Worm (Caenorhabditis elegans): Measurements from ENCODE around the gene cdh-8.

The cdh-8 gene

DNA sequence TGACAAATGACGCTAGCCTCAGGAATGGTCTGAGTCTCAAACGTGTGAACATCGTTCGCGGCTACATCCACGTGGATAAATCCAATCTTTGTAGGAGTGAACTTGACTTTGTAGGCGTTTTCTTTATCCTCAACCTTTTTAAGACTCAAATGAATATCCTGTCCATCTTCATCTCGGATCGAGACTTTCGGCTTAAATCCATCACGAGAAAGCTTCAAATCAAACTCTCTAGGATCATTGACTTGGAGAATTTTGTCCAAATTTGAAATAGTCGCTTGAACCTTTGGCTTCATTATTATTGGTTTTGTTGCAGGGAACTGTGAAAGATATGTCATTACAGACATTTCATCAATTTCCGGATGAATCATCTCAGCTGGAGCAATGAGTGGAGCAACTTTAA, 34.4 kb downstream of the cdh-8 start:
- TF ChIP-seq nhr-47 (tag; optimal IDR thresholded peaks at IDR 0.05), result no peak
- TF ChIP-seq ceh-82 (tag; optimal IDR thresholded peaks at IDR 0.05), result no peak
- no peak for TF ChIP-seq ceh-90 (tag; optimal IDR thresholded peaks at IDR 0.05)
- no peak for TF ChIP-seq nhr-85 (tag)

DNA sequence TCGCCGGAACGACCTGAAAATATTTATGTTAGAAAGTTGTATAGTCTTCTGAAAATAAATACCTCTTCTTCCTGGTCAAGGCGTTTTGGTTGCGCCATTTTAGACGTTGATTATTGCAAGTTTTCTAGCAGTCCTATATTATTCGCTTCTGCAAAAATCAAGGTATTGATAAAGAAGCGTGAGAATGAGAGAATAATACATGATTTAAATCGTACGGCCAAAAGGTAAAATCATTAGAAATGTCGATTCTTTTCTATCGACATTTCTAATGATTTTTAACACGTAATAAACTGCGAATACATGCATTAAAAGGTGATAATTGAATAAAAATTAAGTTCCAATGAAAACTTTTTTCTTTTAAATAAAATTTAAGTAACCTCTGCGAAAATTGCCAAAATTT, 36.3 kb downstream of the cdh-8 start, which contains the start of gene fln-1:
Gene fln-1 (minus strand): TSS at position 101 of the 400 bp plus-strand sequence.
- TF ChIP-seq mab-9 (GFP tag; IDR thresholded peaks at IDR 0.05) (no peak), nhr-19 (GFP tag; conservative IDR thresholded peaks at IDR 0.05) (no peak), efl-1 (optimal IDR thresholded peaks at IDR 0.05) (no peak), efl-1 (GFP tag; optimal IDR thresholded peaks at IDR 0.05 in 1 of 2) (peak in 1 of 2 experiments; percentile 48), nhr-84 (tag; optimal IDR thresholded peaks at IDR 0.05) (no peak), ztf-11 (tag; optimal IDR thresholded peaks at IDR 0.05) (no peak)

DNA sequence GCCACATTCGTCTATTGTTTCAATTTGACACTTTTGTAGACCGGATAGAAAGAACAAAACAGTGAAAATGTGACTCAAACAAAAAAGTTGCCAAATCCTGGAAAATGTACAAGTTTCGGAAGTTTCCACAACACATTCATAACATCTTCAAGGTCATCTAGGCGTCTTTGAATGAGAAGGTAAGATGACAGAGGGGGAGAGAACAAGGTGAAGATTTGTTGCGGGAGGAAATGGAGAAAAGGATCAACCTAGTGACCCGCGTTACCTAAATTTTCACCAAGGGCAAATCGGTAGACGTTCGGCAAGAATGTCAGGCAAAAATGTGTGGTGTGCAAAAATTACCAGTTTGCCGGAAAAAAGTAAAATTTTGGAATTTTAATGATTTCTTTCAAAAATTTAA, 38.2 kb downstream of the cdh-8 start:
- TF ChIP-seq efl-1 (optimal IDR thresholded peaks at IDR 0.05) (no peak), efl-1 (GFP tag; optimal IDR thresholded peaks at IDR 0.05 in 1 of 2) (peak in 1 of 2 experiments; percentile 80), blmp-1 (tag; optimal IDR thresholded peaks at IDR 0.05) (peak; percentile 70), lin-35 (GFP tag; optimal IDR thresholded peaks at IDR 0.05) (no peak), ama-1 (optimal IDR thresholded peaks at IDR 0.05) (no peak)

DNA sequence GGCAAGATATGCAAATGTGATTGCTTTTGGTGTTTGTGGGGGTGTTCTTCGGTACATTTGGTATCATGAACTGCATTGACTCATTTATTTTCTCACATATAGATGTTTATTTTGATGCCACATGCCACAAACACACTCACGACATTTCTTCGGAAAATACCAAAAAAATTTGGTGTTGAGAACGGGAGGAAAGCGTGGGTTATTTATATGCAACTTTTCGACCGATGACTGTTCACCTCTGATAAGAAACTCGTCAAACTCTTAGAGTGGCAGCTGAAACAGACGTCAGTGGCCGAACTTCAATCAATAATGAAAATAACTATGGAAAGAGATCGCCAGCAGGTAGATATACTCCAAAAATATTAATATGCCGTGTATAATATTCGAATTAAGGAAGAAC, 38.8 kb downstream of the cdh-8 start:
- TF ChIP-seq ztf-4 (tag; optimal IDR thresholded peaks at IDR 0.05), result no peak
- TF ChIP-seq efl-1 (optimal IDR thresholded peaks at IDR 0.05), result no peak
- peak in 1 of 2 experiments; percentile 53 for TF ChIP-seq efl-1 (GFP tag; optimal IDR thresholded peaks at IDR 0.05 in 1 of 2)

DNA sequence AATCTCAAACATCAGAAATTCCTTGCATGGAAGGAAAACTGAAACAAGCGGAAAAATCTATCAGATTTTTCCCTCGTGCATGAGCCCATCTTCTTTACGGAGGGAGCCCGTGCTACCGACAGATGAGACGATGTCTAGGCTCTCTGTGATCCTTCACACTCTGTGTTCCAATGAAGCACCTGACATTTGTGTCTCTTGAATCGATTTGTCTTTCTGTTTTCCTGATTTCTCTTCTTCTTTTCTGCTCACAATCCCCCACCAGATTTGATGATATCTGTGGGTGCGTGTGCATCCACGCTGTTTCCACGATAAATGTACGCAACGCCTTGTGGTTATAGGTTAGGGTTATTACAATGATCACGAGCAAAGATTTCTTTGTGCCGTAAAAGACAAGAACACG, 39.2 kb downstream of the cdh-8 start:
- TF ChIP-seq unc-30 (tag; optimal IDR thresholded peaks at IDR 0.05) (no peak), xbp-1 (tag; optimal IDR thresholded peaks at IDR 0.05) (no peak), lsy-2 (tag; optimal IDR thresholded peaks at IDR 0.05) (peak in 1 of 2 experiments; percentile 39), rnt-1 (tag; optimal IDR thresholded peaks at IDR 0.05) (peak; percentile 39), snu-23 (GFP tag; optimal IDR thresholded peaks at IDR 0.05) (peak; percentile 24), unc-130 (tag; optimal IDR thresholded peaks at IDR 0.05) (peak; percentile 12), nhr-71 (tag; optimal IDR thresholded peaks at IDR 0.05) (peak; percentile 34), ztf-11 (tag; optimal IDR thresholded peaks at IDR 0.05) (no peak)

DNA sequence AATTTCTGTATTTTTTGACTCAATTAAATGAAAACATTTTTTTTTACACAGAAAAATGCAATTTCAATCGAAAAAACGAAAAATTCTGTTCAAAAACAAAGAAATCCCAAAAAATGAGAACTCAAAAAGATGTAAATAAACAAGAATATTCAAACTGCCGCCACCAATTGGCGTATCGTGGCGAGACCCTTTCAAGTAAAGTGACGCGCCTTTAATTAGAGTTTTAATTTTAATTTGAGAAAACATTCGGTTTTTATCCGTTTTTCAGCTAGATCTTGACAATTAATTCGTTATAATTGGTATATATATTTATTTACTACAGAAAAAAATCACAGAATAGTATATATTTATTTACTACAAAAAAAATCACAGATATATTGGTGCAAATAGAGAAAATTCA, 40.0 kb downstream of the cdh-8 start:
- TF ChIP-seq mab-9 (GFP tag; IDR thresholded peaks at IDR 0.05), result no peak
- TF ChIP-seq nhr-19 (GFP tag; conservative IDR thresholded peaks at IDR 0.05), result no peak
- no peak for TF ChIP-seq sptf-1 (tag; optimal IDR thresholded peaks at IDR 0.05)
- peak; percentile 12 to 53 for TF ChIP-seq efl-1 (optimal IDR thresholded peaks at IDR 0.05)
- TF ChIP-seq efl-1 (GFP tag; optimal IDR thresholded peaks at IDR 0.05 in 1 of 2), result peak in 1 of 2 experiments; percentile 54
- no peak for TF ChIP-seq fkh-8 (tag; optimal IDR thresholded peaks at IDR 0.05)
- TF ChIP-seq dpl-1 (GFP tag; optimal IDR thresholded peaks at IDR 0.05), result peak in 1 of 3 experiments; percentile 37
- TF ChIP-seq tbx-2 (tag; optimal IDR thresholded peaks at IDR 0.05), result no peak
- no peak for TF ChIP-seq nhr-237 (tag; optimal IDR thresholded peaks at IDR 0.05)
- TF ChIP-seq fos-1 (tag; optimal IDR thresholded peaks at IDR 0.05), result no peak
- TF ChIP-seq swsn-7 (tag; optimal IDR thresholded peaks at IDR 0.05), result no peak
- TF ChIP-seq vab-15 (tag; optimal IDR thresholded peaks at IDR 0.05), result no peak
- TF ChIP-seq ces-1 (GFP tag; optimal IDR thresholded peaks at IDR 0.05), result no peak
- TF ChIP-seq ztf-4 (tag; optimal IDR thresholded peaks at IDR 0.05), result no peak
- TF ChIP-seq nhr-76 (tag; optimal IDR thresholded peaks at IDR 0.05), result no peak
- no peak for TF ChIP-seq lin-13 (GFP tag; optimal IDR thresholded peaks at IDR 0.05)
